Fruit fly (Drosophila melanogaster): Measurements from ENCODE around the gene CG3823.

CG3823 gene

DNA sequence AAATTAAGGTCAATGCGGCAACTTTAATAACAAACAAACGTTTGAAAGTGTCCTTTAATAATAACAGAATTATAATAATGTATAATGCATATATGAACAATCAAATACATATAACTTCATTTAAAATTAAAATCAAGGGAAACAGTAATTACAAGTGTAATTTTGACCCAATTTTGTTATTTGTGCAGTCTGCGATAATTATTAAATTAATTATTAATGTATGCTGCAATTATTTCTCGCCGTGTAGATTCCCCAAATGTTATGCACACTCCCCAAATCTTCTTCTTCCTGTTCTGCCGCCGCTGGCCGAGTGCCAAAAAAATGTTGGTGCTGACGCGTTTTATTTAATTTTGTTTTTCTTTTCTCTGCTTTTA is 49.8 kb downstream of the CG3823 start (continued):
- TF ChIP-seq CG30403 (GFP tag; optimal IDR thresholded peaks at IDR 0.05): peak; percentile 89
- no peak; the same call in 1 of the 2 replicates for TF ChIP-seq gt (GFP tag; IDR thresholded peaks at IDR 0.05)
- TF ChIP-seq CG32532 (GFP tag; IDR thresholded peaks at IDR 0.05): peak; percentile 81
- TF ChIP-seq CG1603 (tag; optimal IDR thresholded peaks at IDR 0.05): peak; percentile 66
- peak; percentile 67; the same call in 2 of the 3 replicates for TF ChIP-seq CG11093 (GFP tag; IDR thresholded peaks at IDR 0.05)
- TF ChIP-seq Bgb (GFP tag; IDR thresholded peaks at IDR 0.05; ENCODE audit: partially characterized antibody): no peak
- TF ChIP-seq CG9215 (GFP tag; IDR thresholded peaks at IDR 0.05): peak; percentile 73
- peak; percentile 60 for TF ChIP-seq Taf1 (GFP tag; IDR thresholded peaks at IDR 0.05)
- TF ChIP-seq bigmax (GFP tag; optimal IDR thresholded peaks at IDR 0.05): no peak
- peak; percentile 35 for TF ChIP-seq jing (GFP tag; optimal IDR thresholded peaks at IDR 0.05)
- TF ChIP-seq wor (GFP tag; IDR thresholded peaks at IDR 0.05): peak; percentile 84
- TF ChIP-seq CG2889 (GFP tag; IDR thresholded peaks at IDR 0.05): peak; percentile 52; the same call in 2 of the 3 replicates
- no peak for TF ChIP-seq CG9797 (GFP tag; optimal IDR thresholded peaks at IDR 0.05)
- TF ChIP-seq inv (GFP tag; IDR thresholded peaks at IDR 0.05; ENCODE audit: partially characterized antibody): no peak
- peak; percentile 86 for TF ChIP-seq CG6813 (GFP tag; optimal IDR thresholded peaks at IDR 0.05)
- peak; percentile 87 for TF ChIP-seq BtbVII (GFP tag; optimal IDR thresholded peaks at IDR 0.05)
- TF ChIP-seq Hr78 (GFP tag; optimal IDR thresholded peaks at IDR 0.05): peak in 1 of 2 experiments; percentile 81
- peak; percentile 59 for TF ChIP-seq CG2116 (GFP tag; optimal IDR thresholded peaks at IDR 0.05)
- TF ChIP-seq CG10274 (GFP tag; optimal IDR thresholded peaks at IDR 0.05): peak; percentile 43
- peak; percentile 48; the same call in 1 of the 2 replicates for TF ChIP-seq onecut (GFP tag; IDR thresholded peaks at IDR 0.05)
- TF ChIP-seq chm (GFP tag; IDR thresholded peaks at IDR 0.05): peak; percentile 56; the same call in 1 of the 2 replicates
- TF ChIP-seq Atf-2 (GFP tag; optimal IDR thresholded peaks at IDR 0.05): no peak
- no peak for TF ChIP-seq ftz-f1 (GFP tag; optimal IDR thresholded peaks at IDR 0.05)
- TF ChIP-seq Scr (GFP tag; IDR thresholded peaks at IDR 0.05; ENCODE audit: partially characterized antibody): no peak
- TF ChIP-seq Mes4 (GFP tag; optimal IDR thresholded peaks at IDR 0.05): no peak
- peak; percentile 81 for TF ChIP-seq slbo (GFP tag; IDR thresholded peaks at IDR 0.05)
- TF ChIP-seq Nf-YC (tag; optimal IDR thresholded peaks at IDR 0.05): peak; percentile 83
- peak; percentile 85 for TF ChIP-seq CG15011 (GFP tag; optimal IDR thresholded peaks at IDR 0.05)
- TF ChIP-seq CG10462 (GFP tag; optimal IDR thresholded peaks at IDR 0.05): peak; percentile 69
- TF ChIP-seq croc (GFP tag; conservative IDR thresholded peaks at IDR 0.05): peak; percentile 75
- peak; percentile 93 for TF ChIP-seq dmrt99B (tag; optimal IDR thresholded peaks at IDR 0.05)
- no peak for TF ChIP-seq repo (GFP tag; optimal IDR thresholded peaks at IDR 0.05)
- peak; percentile 81 for TF ChIP-seq sisA (GFP tag; IDR thresholded peaks at IDR 0.05)
- TF ChIP-seq HmgZ (tag; optimal IDR thresholded peaks at IDR 0.05): peak; percentile 81
- peak; percentile 80 for TF ChIP-seq CG32767 (GFP tag; IDR thresholded peaks at IDR 0.05)
- peak; percentile 9 for TF ChIP-seq ems (GFP tag; optimal IDR thresholded peaks at IDR 0.05)
- peak; percentile 80 for TF ChIP-seq CG1529 (GFP tag; optimal IDR thresholded peaks at IDR 0.05)
- no peak for TF ChIP-seq luna (GFP tag; optimal IDR thresholded peaks at IDR 0.05)
- TF ChIP-seq CG34376 (GFP tag; optimal IDR thresholded peaks at IDR 0.05): peak; percentile 83
- peak; percentile 77 for TF ChIP-seq klu (GFP tag; IDR thresholded peaks at IDR 0.05)
- peak; percentile 78 for TF ChIP-seq twi (tag; optimal IDR thresholded peaks at IDR 0.05)
- TF ChIP-seq tna (GFP tag; IDR thresholded peaks at IDR 0.05; ENCODE audit: partially characterized antibody): no peak
- peak in 1 of 2 experiments; percentile 94 for TF ChIP-seq eve (GFP tag; optimal IDR thresholded peaks at IDR 0.05)
- TF ChIP-seq sens-2 (GFP tag; IDR thresholded peaks at IDR 0.05): peak; percentile 58; the same call in 1 of the 2 replicates
- no peak for TF ChIP-seq CG8944 (GFP tag; optimal IDR thresholded peaks at IDR 0.05)
- TF ChIP-seq lab (GFP tag; optimal IDR thresholded peaks at IDR 0.05): peak; percentile 91
- peak; percentile 73 for TF ChIP-seq Vsx1 (GFP tag; optimal IDR thresholded peaks at IDR 0.05)
- peak; percentile 88 for TF ChIP-seq CG6689 (GFP tag; IDR thresholded peaks at IDR 0.05)
- peak; percentile 75 for TF ChIP-seq CG9437 (GFP tag; optimal IDR thresholded peaks at IDR 0.05)
- no peak for TF ChIP-seq wek (GFP tag; optimal IDR thresholded peaks at IDR 0.05)
- TF ChIP-seq CG11456 (GFP tag; IDR thresholded peaks at IDR 0.05): peak; percentile 73

All from whole organism, embryonic.